Worm (Caenorhabditis elegans): Measurements from ENCODE around the gene ceh-100.
A peak's percentile ranks its signal among the peaks of the same experiment; 100 is the strongest.

Gene ceh-100

DNA sequence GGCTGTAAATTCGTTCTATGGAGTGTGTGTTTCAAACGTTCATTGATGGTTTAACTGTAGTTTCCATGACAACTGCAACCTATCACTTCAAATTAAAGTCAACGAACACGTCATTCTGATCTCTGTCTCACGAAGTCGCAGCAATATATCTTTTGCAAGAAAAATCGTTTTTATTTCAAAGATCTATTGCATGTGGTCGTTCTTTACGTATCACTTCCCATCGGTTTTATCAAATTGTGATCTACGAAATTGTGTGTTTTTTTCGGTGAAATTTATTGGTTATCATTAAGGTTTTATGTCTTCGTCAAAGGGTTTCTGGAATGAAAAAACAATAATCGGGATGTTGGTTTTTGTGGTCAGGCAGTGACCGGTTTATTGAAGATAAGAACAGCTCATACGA, 19.4 kb upstream of the ceh-100 start:
- TF ChIP-seq blmp-1 (tag; optimal IDR thresholded peaks at IDR 0.05): no peak
- no peak for TF ChIP-seq hpl-2 (GFP tag; optimal IDR thresholded peaks at IDR 0.05)
- peak in 1 of 2 experiments; percentile 22 for TF ChIP-seq lin-35 (GFP tag; optimal IDR thresholded peaks at IDR 0.05)
- TF ChIP-seq C34B4.2 (tag; optimal IDR thresholded peaks at IDR 0.05): no peak
- TF ChIP-seq nhr-71 (tag; optimal IDR thresholded peaks at IDR 0.05): no peak
- TF ChIP-seq nhr-20 (tag; optimal IDR thresholded peaks at IDR 0.05): peak; percentile 41
- TF ChIP-seq nhr-85 (tag): peak; percentile 50
- peak in 2 of 6 experiments; percentile 3 to 58 for TF ChIP-seq elt-3 (tag; optimal IDR thresholded peaks at IDR 0.05)

DNA sequence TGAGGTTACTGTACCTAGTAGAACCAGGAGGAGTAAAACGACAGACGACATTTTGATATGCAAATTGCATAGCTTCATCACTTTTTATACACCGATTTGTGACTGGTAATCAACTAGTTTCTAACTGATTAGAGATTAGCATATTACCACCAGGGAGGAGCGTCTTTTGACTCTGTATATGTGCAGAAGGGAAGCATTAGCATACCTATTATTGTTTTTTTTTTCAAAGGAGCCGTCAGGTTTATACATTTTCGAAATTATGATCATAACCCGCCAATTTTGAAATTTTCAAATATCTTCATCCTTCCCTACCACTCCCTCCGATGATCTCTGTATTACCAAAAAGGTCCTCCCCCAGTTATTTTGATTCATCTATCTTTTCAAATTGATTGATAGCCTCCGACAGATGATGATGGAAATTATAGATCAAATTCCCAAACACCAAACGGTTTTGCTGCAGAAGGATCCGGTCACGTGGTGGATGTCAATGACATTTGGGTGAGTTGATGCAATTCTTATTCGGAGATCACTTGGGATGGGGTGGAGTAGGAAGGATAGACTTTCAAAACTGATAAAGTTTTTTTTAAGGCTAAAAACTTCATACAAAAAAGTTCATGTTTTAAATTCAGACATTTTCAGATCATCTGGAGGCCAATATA, 18.6 kb upstream of the ceh-100 start, which contains the start of gene nspe-8:
nspe-8 (minus strand) TSS at position 51 of the 659 bp plus-strand sequence.
- TF ChIP-seq tlp-1 (tag; optimal IDR thresholded peaks at IDR 0.05): no peak
- TF ChIP-seq unc-62 (GFP tag; optimal IDR thresholded peaks at IDR 0.05): no peak
- TF ChIP-seq nhr-19 (GFP tag; conservative IDR thresholded peaks at IDR 0.05): peak; percentile 44
- TF ChIP-seq Y116A8C.19 (tag; optimal IDR thresholded peaks at IDR 0.05; ENCODE audit: borderline replicate concordance): no peak
- no peak for TF ChIP-seq nhr-11 (tag; optimal IDR thresholded peaks at IDR 0.05)
- TF ChIP-seq ceh-90 (tag; optimal IDR thresholded peaks at IDR 0.05): no peak
- no peak for TF ChIP-seq fkh-10 (GFP tag; optimal IDR thresholded peaks at IDR 0.05)
- TF ChIP-seq fos-1 (tag; optimal IDR thresholded peaks at IDR 0.05): no peak
- TF ChIP-seq ceh-88 (GFP tag; IDR thresholded peaks at IDR 0.05): no peak
- no peak for TF ChIP-seq lin-15B (tag; optimal IDR thresholded peaks at IDR 0.05)
- no peak for TF ChIP-seq unc-98 (GFP tag; IDR thresholded peaks at IDR 0.05)
- TF ChIP-seq xbp-1 (tag; optimal IDR thresholded peaks at IDR 0.05): no peak
- TF ChIP-seq C34B4.2 (tag; optimal IDR thresholded peaks at IDR 0.05): no peak
- no peak for TF ChIP-seq egl-13 (tag; optimal IDR thresholded peaks at IDR 0.05)
- TF ChIP-seq nhr-237 (tag; optimal IDR thresholded peaks at IDR 0.05): no peak
- no peak for TF ChIP-seq aha-1 (tag; optimal IDR thresholded peaks at IDR 0.05)
- TF ChIP-seq lin-35 (GFP tag; optimal IDR thresholded peaks at IDR 0.05): peak in 1 of 2 experiments; percentile 65
- TF ChIP-seq vab-15 (tag; optimal IDR thresholded peaks at IDR 0.05): no peak
- TF ChIP-seq nhr-20 (tag; optimal IDR thresholded peaks at IDR 0.05): peak; percentile 90
- no peak for TF ChIP-seq jun-1 (tag; optimal IDR thresholded peaks at IDR 0.05)
- TF ChIP-seq hpl-2 (GFP tag; optimal IDR thresholded peaks at IDR 0.05): no peak
- peak; percentile 38 for TF ChIP-seq blmp-1 (tag; optimal IDR thresholded peaks at IDR 0.05)
- no peak for TF ChIP-seq ceh-82 (tag; optimal IDR thresholded peaks at IDR 0.05)
- TF ChIP-seq unc-30 (tag; optimal IDR thresholded peaks at IDR 0.05): no peak
- no peak for TF ChIP-seq aly-2 (tag; optimal IDR thresholded peaks at IDR 0.05)
- no peak for TF ChIP-seq sptf-1 (tag; optimal IDR thresholded peaks at IDR 0.05)
- TF ChIP-seq alr-1 (tag; optimal IDR thresholded peaks at IDR 0.05; ENCODE audit: borderline replicate concordance): no peak
- TF ChIP-seq mdl-1 (tag; optimal IDR thresholded peaks at IDR 0.05): peak in 1 of 2 experiments; percentile 15
- TF ChIP-seq ztf-11 (tag; optimal IDR thresholded peaks at IDR 0.05): no peak
- TF ChIP-seq ceh-8 (GFP tag; optimal IDR thresholded peaks at IDR 0.05): no peak
- no peak for TF ChIP-seq unc-86 (tag; optimal IDR thresholded peaks at IDR 0.05)
- no peak for TF ChIP-seq zip-4 (GFP tag; optimal IDR thresholded peaks at IDR 0.05)
- no peak for TF ChIP-seq ztf-4 (tag; optimal IDR thresholded peaks at IDR 0.05)
- TF ChIP-seq nhr-28 (tag; optimal IDR thresholded peaks at IDR 0.05): no peak
- no peak for TF ChIP-seq nhr-12 (tag; optimal IDR thresholded peaks at IDR 0.05)
- TF ChIP-seq fkh-8 (tag; optimal IDR thresholded peaks at IDR 0.05): no peak
- no peak for TF ChIP-seq F16B12.6 (tag; optimal IDR thresholded peaks at IDR 0.05)
- TF ChIP-seq lin-14 (GFP tag; optimal IDR thresholded peaks at IDR 0.05): peak; percentile 70
- TF ChIP-seq ama-1 (optimal IDR thresholded peaks at IDR 0.05): no peak
- no peak for TF ChIP-seq isw-1 (GFP tag; IDR thresholded peaks at IDR 0.05)
- no peak for TF ChIP-seq elt-2 (tag; optimal IDR thresholded peaks at IDR 0.05)
- TF ChIP-seq pqm-1 (tag; optimal IDR thresholded peaks at IDR 0.05): no peak
- TF ChIP-seq dsc-1 (tag; optimal IDR thresholded peaks at IDR 0.05): no peak
- TF ChIP-seq sox-4 (tag; optimal IDR thresholded peaks at IDR 0.05): no peak
- TF ChIP-seq nhr-76 (tag; optimal IDR thresholded peaks at IDR 0.05): no peak
- peak; percentile 69 for TF ChIP-seq nhr-47 (tag; optimal IDR thresholded peaks at IDR 0.05)
- TF ChIP-seq efl-3 (GFP tag; optimal IDR thresholded peaks at IDR 0.05): no peak
- TF ChIP-seq C04F5.9 (tag; optimal IDR thresholded peaks at IDR 0.05): no peak

Data from whole organism, L1 larva.